Worm (Caenorhabditis elegans): ENCODE data around the gene trip-4.
"Not testable (repeated sequence)": the region's sequence is repeated elsewhere in the genome, so short reads cannot be mapped to it uniquely, and the experiment has no call there.

Gene trip-4

DNA sequence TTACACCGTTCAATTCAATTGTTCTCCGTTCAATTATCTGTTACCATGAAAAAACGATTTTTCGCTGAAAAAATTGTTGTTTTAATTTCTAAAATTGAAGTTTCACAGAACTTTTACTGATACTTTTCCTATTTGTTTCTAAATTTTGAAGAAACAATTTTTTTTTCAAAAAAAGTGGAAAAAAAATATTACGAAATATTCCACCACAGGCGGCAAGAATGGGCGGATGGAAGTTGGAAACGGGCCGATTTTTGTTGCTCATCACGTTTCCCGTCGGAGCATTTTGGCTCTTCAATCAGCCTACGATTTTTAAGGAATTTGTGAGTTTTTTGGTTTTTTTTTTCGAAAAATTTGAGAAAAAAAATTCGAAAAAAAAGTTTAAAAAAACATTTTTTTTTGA is 1.4 kb upstream of the trip-4 start, which contains the start of gene Y53F4B.14:
Y53F4B.14 (plus strand) TSS at position 210 of the 400 bp plus-strand sequence.
- TF ChIP-seq skn-1 (tag; optimal IDR thresholded peaks at IDR 0.05), result peak; percentile 11
- no peak for TF ChIP-seq grh-1 (GFP tag; IDR thresholded peaks at IDR 0.05)
- peak in 1 of 2 experiments; percentile 7 for TF ChIP-seq lsy-2 (tag; optimal IDR thresholded peaks at IDR 0.05)

DNA sequence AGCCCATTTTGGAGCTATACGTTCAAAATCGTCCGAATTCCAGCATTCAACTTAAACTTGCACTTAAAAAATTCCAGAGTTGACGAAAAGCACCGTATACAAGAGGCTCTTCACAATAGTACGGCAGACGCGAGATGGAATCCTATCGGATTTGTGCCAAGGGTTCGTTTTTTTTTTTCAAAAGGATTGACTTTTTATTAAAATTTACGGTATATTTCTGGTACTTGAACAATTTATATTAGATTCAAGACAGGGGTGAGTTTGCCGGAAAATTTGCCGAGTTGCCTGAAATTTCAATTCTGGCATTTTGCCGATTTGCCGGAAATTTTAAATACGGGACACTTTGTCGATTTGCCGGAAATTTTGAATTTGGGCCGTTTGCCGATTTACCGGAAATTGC is 3.1 kb downstream of the trip-4 start:
- TF ChIP-seq nhr-85 (tag) (peak; percentile 59), dsc-1 (tag; optimal IDR thresholded peaks at IDR 0.05) (no peak), hpl-2 (GFP tag; optimal IDR thresholded peaks at IDR 0.05) (no peak)

DNA sequence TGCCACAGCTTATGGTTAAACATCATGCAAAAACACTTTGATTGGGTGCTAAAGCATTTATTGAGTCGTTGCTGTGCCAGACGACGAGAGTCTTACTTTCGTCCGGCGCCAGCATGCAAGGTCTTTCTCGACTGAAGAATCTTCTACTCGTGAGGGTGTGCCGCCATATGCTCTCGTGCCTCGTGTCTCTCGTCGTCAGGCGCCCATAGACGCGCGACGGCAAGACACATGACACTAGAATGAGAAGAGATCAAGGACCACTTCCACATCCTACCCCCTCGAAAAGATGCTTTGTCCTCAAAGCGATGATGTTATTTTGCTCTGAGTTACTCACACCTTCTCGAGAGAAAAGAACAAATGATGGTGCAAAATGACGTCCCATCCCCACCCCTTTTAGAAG is 3.6 kb downstream of the trip-4 start:
- peak in 1 of 2 experiments; percentile 20 for TF ChIP-seq efl-1 (optimal IDR thresholded peaks at IDR 0.05)
- TF ChIP-seq efl-1 (GFP tag; optimal IDR thresholded peaks at IDR 0.05 in 1 of 2), result not testable (repeated sequence)
- peak; percentile 42 for TF ChIP-seq lin-14 (GFP tag; optimal IDR thresholded peaks at IDR 0.05)
- TF ChIP-seq nhr-19 (GFP tag; conservative IDR thresholded peaks at IDR 0.05), result peak; percentile 49
- TF ChIP-seq unc-86 (tag; optimal IDR thresholded peaks at IDR 0.05), result peak; percentile 17
- TF ChIP-seq ama-1 (optimal IDR thresholded peaks at IDR 0.05), result peak; percentile 40
- peak; percentile 43 for TF ChIP-seq nhr-47 (tag; optimal IDR thresholded peaks at IDR 0.05)
- peak; percentile 42 for TF ChIP-seq nhr-71 (tag; optimal IDR thresholded peaks at IDR 0.05)
- peak; percentile 10 for TF ChIP-seq fkh-8 (tag; optimal IDR thresholded peaks at IDR 0.05)
- peak; percentile 6 for TF ChIP-seq snu-23 (GFP tag; optimal IDR thresholded peaks at IDR 0.05)
- peak; percentile 30; the same call in 1 of the 2 replicates for TF ChIP-seq isw-1 (GFP tag; IDR thresholded peaks at IDR 0.05)
- peak; percentile 15; the same call in 1 of the 2 replicates for TF ChIP-seq ceh-88 (GFP tag; IDR thresholded peaks at IDR 0.05)

DNA sequence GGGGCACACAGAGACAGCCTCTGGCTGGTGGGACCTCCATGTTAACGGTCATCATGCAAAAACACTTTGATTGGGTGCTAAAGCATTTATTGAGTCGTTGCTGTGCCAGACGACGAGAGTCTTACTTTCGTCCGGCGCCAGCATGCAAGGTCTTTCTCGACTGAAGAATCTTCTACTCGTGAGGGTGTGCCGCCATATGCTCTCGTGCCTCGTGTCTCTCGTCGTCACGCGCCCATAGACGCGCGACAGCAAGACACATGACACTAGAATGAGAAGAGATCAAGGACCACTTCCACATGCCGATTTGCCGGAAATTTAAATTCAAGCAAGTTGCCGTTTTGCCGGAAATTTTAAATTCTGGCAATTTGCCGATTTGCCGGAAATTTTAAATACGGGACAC is 4.6 kb downstream of the trip-4 start:
- peak; percentile 25 for TF ChIP-seq snu-23 (GFP tag; optimal IDR thresholded peaks at IDR 0.05)
- 0 out of 2 replicates have a peak, but pooled peaks have one; percentile 32 for TF ChIP-seq ceh-88 (GFP tag; IDR thresholded peaks at IDR 0.05)
- TF ChIP-seq swsn-7 (tag; optimal IDR thresholded peaks at IDR 0.05), result peak; percentile 7
- peak; percentile 35 for TF ChIP-seq nhr-47 (tag; optimal IDR thresholded peaks at IDR 0.05)
- peak; percentile 62 for TF ChIP-seq nhr-71 (tag; optimal IDR thresholded peaks at IDR 0.05)
- peak; percentile 46 for TF ChIP-seq isw-1 (GFP tag; IDR thresholded peaks at IDR 0.05)
- TF ChIP-seq lsy-2 (tag; optimal IDR thresholded peaks at IDR 0.05), result peak in 1 of 2 experiments; percentile 2
- TF ChIP-seq nhr-85 (tag), result peak; percentile 63
- peak; percentile 63 for TF ChIP-seq nhr-19 (GFP tag; conservative IDR thresholded peaks at IDR 0.05)
- TF ChIP-seq fkh-8 (tag; optimal IDR thresholded peaks at IDR 0.05), result peak; percentile 56
- TF ChIP-seq efl-1 (optimal IDR thresholded peaks at IDR 0.05), result peak in 1 of 2 experiments; percentile 30
- TF ChIP-seq efl-1 (GFP tag; optimal IDR thresholded peaks at IDR 0.05 in 1 of 2), result not testable (repeated sequence)
- TF ChIP-seq unc-86 (tag; optimal IDR thresholded peaks at IDR 0.05), result peak; percentile 20
- 0 out of 2 replicates have a peak, but pooled peaks have one; percentile 44 for TF ChIP-seq mab-9 (GFP tag; IDR thresholded peaks at IDR 0.05)

DNA sequence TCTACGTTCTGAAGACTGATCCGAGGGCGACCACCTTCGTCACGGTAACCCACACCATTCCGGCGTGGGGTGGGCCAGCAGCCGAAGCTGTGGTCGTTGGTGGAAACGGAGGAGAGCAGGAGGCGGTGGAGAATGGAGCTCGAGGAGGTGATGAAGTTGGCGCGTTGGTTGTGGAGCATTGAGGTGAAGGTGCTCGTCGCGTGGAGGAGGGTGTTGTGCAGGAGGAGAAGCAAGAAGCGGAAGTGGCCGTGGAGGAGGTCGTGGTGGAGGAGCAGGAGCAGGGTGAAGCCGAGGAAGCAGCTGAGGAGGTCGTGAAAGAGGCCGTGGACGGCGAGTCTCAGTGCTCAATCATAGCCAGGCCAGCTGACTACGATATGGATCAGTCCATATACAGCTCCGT is 19.1 kb downstream of the trip-4 start, which contains the start of gene Y53F4B.17:
Y53F4B.17 (plus strand) TSS at position 375 of the 400 bp plus-strand sequence.
- TF ChIP-seq Y116A8C.19 (tag; optimal IDR thresholded peaks at IDR 0.05; ENCODE audit: borderline replicate concordance), result no peak
- TF ChIP-seq nhr-85 (tag), result no peak
- TF ChIP-seq F16B12.6 (tag; optimal IDR thresholded peaks at IDR 0.05), result no peak
- TF ChIP-seq fkh-8 (tag; optimal IDR thresholded peaks at IDR 0.05), result no peak
- TF ChIP-seq sptf-1 (tag; optimal IDR thresholded peaks at IDR 0.05), result no peak
- TF ChIP-seq hpl-2 (GFP tag; optimal IDR thresholded peaks at IDR 0.05), result no peak
- TF ChIP-seq C34B4.2 (tag; optimal IDR thresholded peaks at IDR 0.05), result no peak
- no peak for TF ChIP-seq aly-2 (tag; optimal IDR thresholded peaks at IDR 0.05)
- TF ChIP-seq sox-4 (tag; optimal IDR thresholded peaks at IDR 0.05), result no peak
- TF ChIP-seq ceh-63 (GFP tag; optimal IDR thresholded peaks at IDR 0.05), result no peak
- no peak for TF ChIP-seq hlh-17 (GFP tag; optimal IDR thresholded peaks at IDR 0.05; ENCODE audit: borderline replicate concordance)
- TF ChIP-seq unc-130 (tag; optimal IDR thresholded peaks at IDR 0.05), result no peak
- no peak for TF ChIP-seq ceh-88 (GFP tag; IDR thresholded peaks at IDR 0.05)
- TF ChIP-seq lir-3 (tag; optimal IDR thresholded peaks at IDR 0.05; ENCODE audit: poor library complexity), result no peak
- TF ChIP-seq nhr-11 (tag; optimal IDR thresholded peaks at IDR 0.05), result no peak
- no peak for TF ChIP-seq fkh-10 (GFP tag; optimal IDR thresholded peaks at IDR 0.05)

Data from whole organism, L1 larva.